Worm (Caenorhabditis elegans) whole organism, late embryonic: ENCODE measurements around the gene C50F7.3.

ENCODE experiments used
- ceh-9 ChIP-seq: sonication (generic microtip); optimal IDR thresholded peaks from 2 replicates; lab custom pipeline; 2016; ENCODE audit warnings: mild to moderate bottlenecking, missing genetic modification characterization, inconsistent platforms, missing compliant biosample characterization
- hlh-30 ChIP-seq: sonication (generic microtip); optimal IDR thresholded peaks from 2 replicates; lab custom pipeline; 2017; ENCODE audit warnings: antibody characterized with exemption, missing genetic modification characterization, missing compliant biosample characterization; ENCODE audit not compliant: insufficient read depth
- lin-11 ChIP-seq: fragments of 200-800 bp; sonication (Bioruptor generic); optimal IDR thresholded peaks from 2 replicates; lab custom pipeline; 2018; ENCODE audit warnings: mild to moderate bottlenecking, missing genetic modification characterization, missing compliant biosample characterization
- nhr-11 ChIP-seq: fragments of 150-350 bp; optimal IDR thresholded peaks from 2 replicates; lab custom pipeline; 2014; ENCODE audit warnings: missing biosample characterization, missing genetic modification characterization
- zip-5 ChIP-seq: sonication (generic microtip); optimal IDR thresholded peaks from 2 replicates; lab custom pipeline; 2016; ENCODE audit warnings: missing genetic modification characterization, missing compliant biosample characterization

DNA sequence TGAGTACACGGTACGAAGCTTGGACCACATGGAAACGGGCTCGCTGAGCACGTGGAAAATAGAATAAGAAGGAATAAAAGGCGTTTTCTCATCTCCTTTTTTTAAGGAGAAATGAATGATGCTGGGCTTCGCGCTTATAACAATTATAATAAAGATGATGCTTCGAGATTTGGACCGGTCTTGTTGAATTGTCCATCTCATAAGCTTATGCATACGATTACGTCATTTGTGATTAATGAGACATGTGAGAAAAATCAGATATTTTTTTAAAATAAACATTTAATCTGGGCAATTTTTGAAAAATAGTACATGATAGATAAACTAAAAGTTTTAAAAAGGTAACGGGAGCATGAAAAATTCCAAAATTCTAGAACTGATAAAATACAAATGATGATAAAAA, 25.1 kb downstream of the C50F7.3 start, which contains the start of gene C46A5.4:
- TF ChIP-seq lin-11 = no peak
- no peak for TF ChIP-seq ceh-9
- no peak for TF ChIP-seq hlh-30 (tag; lab: Kevin White, UChicago)
- TF ChIP-seq nhr-11 = no peak
- TF ChIP-seq zip-5 = no peak
